Worm (Caenorhabditis elegans): ENCODE measurements around the gene ZK54.3.

Gene ZK54.3

ce11 chrX:17466615-17467014 lies at the start of gene ZK54.3:
ZK54.3 (minus strand) TSS chrX:17467005.
- TF ChIP-seq him-1 (tag; optimal IDR thresholded peaks at IDR 0.05), result peak; percentile 29
- TF ChIP-seq W03F9.2 (tag; optimal IDR thresholded peaks at IDR 0.05), result no peak

- TF ChIP-seq dao-5 (tag; optimal IDR thresholded peaks at IDR 0.05), result no peak
- no peak for TF ChIP-seq him-1 (tag; optimal IDR thresholded peaks at IDR 0.05)
- TF ChIP-seq W03F9.2 (tag; optimal IDR thresholded peaks at IDR 0.05), result no peak
Observed at ce11 chrX:17516461-17516860, 49.7 kb upstream of the ZK54.3 start.

ce11 chrX:17515207-17515902 lies 48.5 kb upstream of the ZK54.3 start:
- TF ChIP-seq him-1 (tag; optimal IDR thresholded peaks at IDR 0.05) (no peak), dao-5 (tag; optimal IDR thresholded peaks at IDR 0.05) (no peak), W03F9.2 (tag; optimal IDR thresholded peaks at IDR 0.05) (no peak)

ce11 chrX:17514422-17514821 lies 47.6 kb upstream of the ZK54.3 start:
- no peak for TF ChIP-seq dao-5 (tag; optimal IDR thresholded peaks at IDR 0.05)
- TF ChIP-seq W03F9.2 (tag; optimal IDR thresholded peaks at IDR 0.05), result no peak
- TF ChIP-seq him-1 (tag; optimal IDR thresholded peaks at IDR 0.05), result no peak

- TF ChIP-seq him-1 (tag; optimal IDR thresholded peaks at IDR 0.05) (peak; percentile 83), dao-5 (tag; optimal IDR thresholded peaks at IDR 0.05) (no peak)
Observed at ce11 chrX:17513507-17514113, 46.8 kb upstream of the ZK54.3 start, which contains the start of gene nhr-1. nhr-1 (plus strand) TSS chrX:17514063.

ce11 chrX:17510523-17510922 lies 43.7 kb upstream of the ZK54.3 start:
- no peak for TF ChIP-seq him-1 (tag; optimal IDR thresholded peaks at IDR 0.05)
- TF ChIP-seq W03F9.2 (tag; optimal IDR thresholded peaks at IDR 0.05), result no peak
- TF ChIP-seq dao-5 (tag; optimal IDR thresholded peaks at IDR 0.05), result no peak

- TF ChIP-seq him-1 (tag; optimal IDR thresholded peaks at IDR 0.05) (no peak), dao-5 (tag; optimal IDR thresholded peaks at IDR 0.05) (no peak), W03F9.2 (tag; optimal IDR thresholded peaks at IDR 0.05) (no peak)
Observed at ce11 chrX:17509048-17509776, 42.4 kb upstream of the ZK54.3 start.

ce11 chrX:17508137-17508536 lies 41.3 kb upstream of the ZK54.3 start:
- TF ChIP-seq him-1 (tag; optimal IDR thresholded peaks at IDR 0.05) (no peak), dao-5 (tag; optimal IDR thresholded peaks at IDR 0.05) (no peak), W03F9.2 (tag; optimal IDR thresholded peaks at IDR 0.05) (no peak)

- TF ChIP-seq dao-5 (tag; optimal IDR thresholded peaks at IDR 0.05) (no peak), him-1 (tag; optimal IDR thresholded peaks at IDR 0.05) (peak; percentile 27), W03F9.2 (tag; optimal IDR thresholded peaks at IDR 0.05) (no peak)
Observed at ce11 chrX:17505547-17506181, 38.9 kb upstream of the ZK54.3 start.

ce11 chrX:17504447-17504846 lies 37.6 kb upstream of the ZK54.3 start:
- TF ChIP-seq W03F9.2 (tag; optimal IDR thresholded peaks at IDR 0.05) (no peak), dao-5 (tag; optimal IDR thresholded peaks at IDR 0.05) (no peak)

ce11 chrX:17502246-17502645 lies 35.4 kb upstream of the ZK54.3 start:
- TF ChIP-seq him-1 (tag; optimal IDR thresholded peaks at IDR 0.05) (no peak), W03F9.2 (tag; optimal IDR thresholded peaks at IDR 0.05) (no peak), dao-5 (tag; optimal IDR thresholded peaks at IDR 0.05) (no peak)

ce11 chrX:17486735-17487134 lies 19.9 kb upstream of the ZK54.3 start, which contains the start of gene npr-24:
npr-24 (minus strand) TSS chrX:17486835.
- TF ChIP-seq W03F9.2 (tag; optimal IDR thresholded peaks at IDR 0.05) (no peak), dao-5 (tag; optimal IDR thresholded peaks at IDR 0.05) (no peak), him-1 (tag; optimal IDR thresholded peaks at IDR 0.05) (no peak)

ce11 chrX:17481892-17482515 lies 15.2 kb upstream of the ZK54.3 start:
- no peak for TF ChIP-seq W03F9.2 (tag; optimal IDR thresholded peaks at IDR 0.05)
- TF ChIP-seq him-1 (tag; optimal IDR thresholded peaks at IDR 0.05), result no peak
- no peak for TF ChIP-seq dao-5 (tag; optimal IDR thresholded peaks at IDR 0.05)
